Worm (Caenorhabditis elegans): ENCODE data around the gene C18D11.3.

ce11 chrIII:11824580-11824979 lies 1.3 kb downstream of the C18D11.3 start:
- TF ChIP-seq him-1 (tag; optimal IDR thresholded peaks at IDR 0.05) (no peak), dao-5 (tag; optimal IDR thresholded peaks at IDR 0.05) (no peak)

Data from whole organism, L4/young adult.